Worm (Caenorhabditis elegans): ENCODE measurements around the gene R151.2.

The R151.2 gene

DNA sequence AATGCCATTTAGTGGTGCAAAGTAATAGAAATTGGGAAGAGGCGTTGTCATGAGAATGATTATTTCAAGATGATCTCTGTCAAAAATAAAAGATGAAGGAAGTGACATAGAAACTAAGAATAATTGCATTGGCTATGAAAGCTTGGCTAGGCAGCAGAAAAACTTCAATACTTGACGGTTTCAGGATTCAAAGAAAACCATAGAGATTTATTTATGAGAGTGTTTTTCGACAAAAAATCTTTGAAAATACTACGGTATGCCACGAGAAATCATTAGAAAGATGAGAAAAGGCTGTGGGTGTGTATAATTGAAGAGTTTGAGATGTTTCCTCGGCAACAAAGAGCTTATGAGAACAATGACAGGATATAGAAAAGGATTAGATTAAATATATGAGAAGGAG is 24.3 kb upstream of the R151.2 start, which contains the start of gene F37C12.14:
F37C12.14 (minus strand) TSS at position 101 of the 400 bp plus-strand sequence.
- no peak for TF ChIP-seq lin-29 (GFP tag; IDR thresholded peaks at IDR 0.05)
- no peak for TF ChIP-seq ztf-11 (tag; optimal IDR thresholded peaks at IDR 0.05)
- no peak for TF ChIP-seq lir-3 (tag; optimal IDR thresholded peaks at IDR 0.05)
- TF ChIP-seq ces-1 (GFP tag; optimal IDR thresholded peaks at IDR 0.05): no peak
- no peak for TF ChIP-seq Y48G9A.11 (GFP tag; IDR thresholded peaks at IDR 0.05)
- TF ChIP-seq nhr-28 (tag; optimal IDR thresholded peaks at IDR 0.05): no peak
- no peak for TF ChIP-seq nhr-42 (GFP tag; IDR thresholded peaks at IDR 0.05)
- TF ChIP-seq vab-7 (GFP tag; IDR thresholded peaks at IDR 0.05): no peak
- TF ChIP-seq ceh-44 (GFP tag; IDR thresholded peaks at IDR 0.05): no peak
- TF ChIP-seq ceh-62 (tag; optimal IDR thresholded peaks at IDR 0.05): no peak

DNA sequence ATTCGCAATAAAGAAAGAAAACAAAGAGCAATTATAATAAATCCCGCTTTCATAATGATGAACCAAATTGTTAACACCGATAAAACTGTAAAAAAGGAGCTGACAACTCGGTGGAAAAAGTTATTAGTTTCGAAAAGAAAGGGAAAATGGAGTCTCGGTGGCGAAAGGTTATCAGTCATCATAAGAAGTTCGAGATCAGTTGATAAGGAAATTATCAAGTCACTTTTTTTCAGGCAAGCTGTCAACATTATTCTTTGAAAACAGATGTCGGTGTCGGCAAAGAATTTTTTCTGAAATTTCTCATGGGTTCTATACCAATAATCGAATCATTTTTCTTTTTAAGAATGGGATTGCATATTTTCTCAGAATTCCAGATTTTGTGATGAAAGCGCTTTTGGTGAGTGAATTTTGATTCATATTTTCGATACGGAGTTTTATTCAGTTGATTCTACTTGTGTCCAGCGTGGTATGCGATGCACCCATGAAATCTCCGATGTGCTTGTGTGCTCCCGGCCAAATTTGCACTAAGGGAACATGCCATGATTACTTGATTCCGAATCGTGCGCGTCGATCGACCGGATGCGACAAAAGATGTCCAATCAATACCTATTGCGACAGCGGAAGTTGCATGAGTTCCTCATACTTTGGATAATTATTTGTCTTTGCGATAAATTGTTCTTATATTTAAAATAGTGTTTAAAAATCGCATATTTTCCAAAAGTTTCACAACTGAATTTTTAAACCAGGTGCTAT is 21.3 kb upstream of the R151.2 start, which contains the start of the genes F37C12.21 and F37C12.10:
F37C12.21 (plus strand) TSS at position 58 of the 753 bp plus-strand sequence.
F37C12.10 (minus strand) TSS at position 85 of the 753 bp plus-strand sequence.
- peak; percentile 57; the same call in 1 of the 2 replicates for TF ChIP-seq nhr-41 (GFP tag; IDR thresholded peaks at IDR 0.05)
- TF ChIP-seq lsy-2 (tag; optimal IDR thresholded peaks at IDR 0.05): peak in 1 of 2 experiments; percentile 23
- TF ChIP-seq unc-62 (GFP tag; optimal IDR thresholded peaks at IDR 0.05 in 1 of 2): no peak
- TF ChIP-seq unc-62 (tag; optimal IDR thresholded peaks at IDR 0.05): no peak
- peak; percentile 43 for TF ChIP-seq dmd-6 (GFP tag; IDR thresholded peaks at IDR 0.05)
- TF ChIP-seq ceh-28 (tag; optimal IDR thresholded peaks at IDR 0.05): no peak
- peak; percentile 62 for TF ChIP-seq nhr-28 (tag; optimal IDR thresholded peaks at IDR 0.05)
- TF ChIP-seq lin-38 (GFP tag; IDR thresholded peaks at IDR 0.05): peak; percentile 41
- no peak for TF ChIP-seq lin-39 (tag; optimal IDR thresholded peaks at IDR 0.05)
- TF ChIP-seq mes-2 (tag; optimal IDR thresholded peaks at IDR 0.05; ENCODE audit: poor library complexity, severe bottlenecking): peak; percentile 42
- peak; percentile 13 for TF ChIP-seq hlh-30 (tag; optimal IDR thresholded peaks at IDR 0.05; ENCODE audit: insufficient read depth)
- peak; percentile 43 for TF ChIP-seq pqm-1 (tag; optimal IDR thresholded peaks at IDR 0.05)
- TF ChIP-seq daf-16 (GFP tag; optimal IDR thresholded peaks at IDR 0.05): no peak
- peak; percentile 81 for TF ChIP-seq daf-16 (tag; optimal IDR thresholded peaks at IDR 0.05)
- peak; percentile 27 for TF ChIP-seq nhr-77 (tag; optimal IDR thresholded peaks at IDR 0.05)
- peak; percentile 67 for TF ChIP-seq hlh-11 (tag; optimal IDR thresholded peaks at IDR 0.05)
- TF ChIP-seq nhr-111 (GFP tag; optimal IDR thresholded peaks at IDR 0.05): no peak
- TF ChIP-seq nhr-102 (tag; optimal IDR thresholded peaks at IDR 0.05): peak; percentile 7
- TF ChIP-seq dve-1 (tag; optimal IDR thresholded peaks at IDR 0.05; ENCODE audit: insufficient read depth): peak; percentile 50
- TF ChIP-seq madf-5 (GFP tag; IDR thresholded peaks at IDR 0.05): no peak

DNA sequence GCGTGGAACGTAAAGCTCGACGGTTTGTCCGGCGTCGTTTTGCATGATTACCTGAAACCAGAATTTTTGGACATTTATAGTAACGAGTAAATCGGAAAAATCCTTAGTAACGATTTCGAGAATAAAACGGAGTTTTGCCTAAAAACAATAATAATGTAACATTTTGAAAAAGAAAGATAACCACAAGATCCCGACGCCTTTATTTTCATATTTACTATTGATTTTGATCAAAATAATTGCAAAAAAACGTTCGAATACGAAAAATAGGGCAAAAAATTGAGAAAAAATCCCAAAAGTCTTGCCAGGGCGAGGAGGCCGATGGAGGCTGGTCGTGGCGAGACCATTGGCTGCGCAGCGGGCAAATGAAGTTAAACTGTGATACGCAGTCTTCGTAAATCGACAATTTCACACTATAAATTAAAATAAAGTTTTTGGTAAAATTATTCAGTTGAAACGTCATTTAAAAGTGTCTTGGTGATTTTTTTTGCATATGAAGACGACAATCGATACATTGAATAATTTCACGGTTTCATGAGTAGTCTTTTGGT is 20.1 kb upstream of the R151.2 start, which contains the start of gene rps-21:
rps-21 (minus strand) TSS at position 51 of the 548 bp plus-strand sequence.
- TF ChIP-seq Y75B8A.6 (GFP tag; IDR thresholded peaks at IDR 0.05): no peak
- no peak for TF ChIP-seq egl-43 (GFP tag; IDR thresholded peaks at IDR 0.05)
- TF ChIP-seq duxl-1 (tag; optimal IDR thresholded peaks at IDR 0.05; ENCODE audit: poor library complexity): no peak
- no peak for TF ChIP-seq spr-1 (tag; optimal IDR thresholded peaks at IDR 0.05)
- no peak for TF ChIP-seq ceh-82 (tag; optimal IDR thresholded peaks at IDR 0.05)
- TF ChIP-seq mdl-1 (tag; optimal IDR thresholded peaks at IDR 0.05): peak; percentile 4 to 28
- no peak for TF ChIP-seq lin-29 (GFP tag; IDR thresholded peaks at IDR 0.05)
- TF ChIP-seq F44E2.7 (GFP tag; IDR thresholded peaks at IDR 0.05): no peak
- no peak for TF ChIP-seq zip-2 (tag; optimal IDR thresholded peaks at IDR 0.05)
- TF ChIP-seq mes-2 (tag; optimal IDR thresholded peaks at IDR 0.05; ENCODE audit: poor library complexity, severe bottlenecking): peak; percentile 92
- TF ChIP-seq gei-8 (GFP tag; optimal IDR thresholded peaks at IDR 0.05): no peak
- no peak for TF ChIP-seq nhr-42 (GFP tag; IDR thresholded peaks at IDR 0.05)
- no peak for TF ChIP-seq dmd-9 (GFP tag; IDR thresholded peaks at IDR 0.05)
- no peak for TF ChIP-seq tag-97 (GFP tag; IDR thresholded peaks at IDR 0.05)
- TF ChIP-seq snpc-4 (tag; optimal IDR thresholded peaks at IDR 0.05): no peak
- no peak for TF ChIP-seq lin-1 (GFP tag; IDR thresholded peaks at IDR 0.05)
- TF ChIP-seq vab-7 (GFP tag; IDR thresholded peaks at IDR 0.05): no peak
- no peak for TF ChIP-seq jun-1 (tag; optimal IDR thresholded peaks at IDR 0.05)
- no peak for TF ChIP-seq php-3 (GFP tag; IDR thresholded peaks at IDR 0.05)
- TF ChIP-seq nhr-102 (tag; optimal IDR thresholded peaks at IDR 0.05): peak; percentile 15
- peak; percentile 38 for TF ChIP-seq unc-130 (GFP tag; optimal IDR thresholded peaks at IDR 0.05)
- TF ChIP-seq lin-15B (tag; optimal IDR thresholded peaks at IDR 0.05): no peak
